Fruit fly (Drosophila melanogaster): ENCODE results near the gene CG42654.

The CG42654 gene

dm6 chr3L:19991714-19992231 lies 37.4 kb upstream of the CG42654 start, which contains the start of the genes CG7646 and Nca (continued):
- TF ChIP-seq CG13775 (GFP tag; optimal IDR thresholded peaks at IDR 0.05), result no peak
- no peak for TF ChIP-seq CG16815 (GFP tag; optimal IDR thresholded peaks at IDR 0.05)
- TF ChIP-seq hth (optimal IDR thresholded peaks at IDR 0.05), result no peak
- no peak for TF ChIP-seq lmd (GFP tag; IDR thresholded peaks at IDR 0.05)
- TF ChIP-seq CG3065 (GFP tag; optimal IDR thresholded peaks at IDR 0.05), result no peak
- no peak for TF ChIP-seq ssp (GFP tag; IDR thresholded peaks at IDR 0.05)
- TF ChIP-seq Dbx (GFP tag; IDR thresholded peaks at IDR 0.05), result no peak
- TF ChIP-seq CG30403 (GFP tag; optimal IDR thresholded peaks at IDR 0.05), result no peak
- TF ChIP-seq CG8944 (GFP tag; optimal IDR thresholded peaks at IDR 0.05), result no peak
- TF ChIP-seq tap (tag; optimal IDR thresholded peaks at IDR 0.05), result no peak
- TF ChIP-seq CG3407 (GFP tag; optimal IDR thresholded peaks at IDR 0.05), result no peak
- no peak for TF ChIP-seq slp2 (GFP tag; optimal IDR thresholded peaks at IDR 0.05)
- no peak for TF ChIP-seq CG34376 (GFP tag; optimal IDR thresholded peaks at IDR 0.05)
- no peak for TF ChIP-seq Taf1 (GFP tag; IDR thresholded peaks at IDR 0.05)
- peak; percentile 87 for TF ChIP-seq CG2116 (GFP tag; optimal IDR thresholded peaks at IDR 0.05)
- TF ChIP-seq CG7786 (GFP tag; optimal IDR thresholded peaks at IDR 0.05), result no peak
- no peak for TF ChIP-seq Ada2b (GFP tag; IDR thresholded peaks at IDR 0.05)
- TF ChIP-seq so (GFP tag; IDR thresholded peaks at IDR 0.05), result no peak
- TF ChIP-seq CG16813 (GFP tag; IDR thresholded peaks at IDR 0.05; ENCODE audit: partially characterized antibody), result peak; percentile 91
- TF ChIP-seq CG13894 (tag; optimal IDR thresholded peaks at IDR 0.05), result no peak
- TF ChIP-seq MESR4 (GFP tag; optimal IDR thresholded peaks at IDR 0.05), result peak; percentile 89
- TF ChIP-seq CG18764 (GFP tag; optimal IDR thresholded peaks at IDR 0.05), result no peak
- TF ChIP-seq CG14710 (tag; optimal IDR thresholded peaks at IDR 0.05), result peak; percentile 46
- no peak for TF ChIP-seq Aef1 (GFP tag; IDR thresholded peaks at IDR 0.05)
- TF ChIP-seq pum (GFP tag; optimal IDR thresholded peaks at IDR 0.05), result no peak
- no peak for TF ChIP-seq CG18476 (GFP tag; optimal IDR thresholded peaks at IDR 0.05)
- TF ChIP-seq HLH3B (GFP tag; IDR thresholded peaks at IDR 0.05), result no peak
- no peak for TF ChIP-seq jing (GFP tag; optimal IDR thresholded peaks at IDR 0.05)
- peak; percentile 77 for TF ChIP-seq Elba2 (GFP tag; optimal IDR thresholded peaks at IDR 0.05)
- no peak for TF ChIP-seq gcm2 (GFP tag; optimal IDR thresholded peaks at IDR 0.05)
- TF ChIP-seq Fer3 (tag; optimal IDR thresholded peaks at IDR 0.05), result no peak
- no peak for TF ChIP-seq Bteb2 (GFP tag; optimal IDR thresholded peaks at IDR 0.05)
- TF ChIP-seq bigmax (GFP tag; optimal IDR thresholded peaks at IDR 0.05), result no peak
- TF ChIP-seq Mrtf (GFP tag; IDR thresholded peaks at IDR 0.05), result no peak
- TF ChIP-seq D19A (tag; optimal IDR thresholded peaks at IDR 0.05), result peak; percentile 13
- TF ChIP-seq CG11093 (GFP tag; IDR thresholded peaks at IDR 0.05), result no peak; the same call in 2 of the 3 replicates
- TF ChIP-seq row (GFP tag; IDR thresholded peaks at IDR 0.05), result peak; percentile 50; the same call in 1 of the 3 replicates
- TF ChIP-seq CG7357 (GFP tag; IDR thresholded peaks at IDR 0.05), result no peak
- no peak for TF ChIP-seq CG14965 (GFP tag; optimal IDR thresholded peaks at IDR 0.05; ENCODE audit: borderline replicate concordance)
- TF ChIP-seq CG10959 (GFP tag; IDR thresholded peaks at IDR 0.05), result no peak
- TF ChIP-seq mld (GFP tag; IDR thresholded peaks at IDR 0.05; ENCODE audit: partially characterized antibody), result peak; percentile 89
- TF ChIP-seq phol (tag; optimal IDR thresholded peaks at IDR 0.05), result peak; percentile 13
- no peak for TF ChIP-seq ci (GFP tag; IDR thresholded peaks at IDR 0.05)
- no peak for TF ChIP-seq mam (GFP tag; optimal IDR thresholded peaks at IDR 0.05)
- TF ChIP-seq bsh (GFP tag; optimal IDR thresholded peaks at IDR 0.05), result no peak
- no peak for TF ChIP-seq crol (GFP tag; IDR thresholded peaks at IDR 0.05)
- TF ChIP-seq pzg (GFP tag; optimal IDR thresholded peaks at IDR 0.05), result peak; percentile 67
- TF ChIP-seq CG17568 (GFP tag; optimal IDR thresholded peaks at IDR 0.05), result no peak
- TF ChIP-seq CrebB (tag; optimal IDR thresholded peaks at IDR 0.05), result peak; percentile 51
- no peak for TF ChIP-seq Vsx1 (GFP tag; optimal IDR thresholded peaks at IDR 0.05)
- TF ChIP-seq wek (GFP tag; optimal IDR thresholded peaks at IDR 0.05), result peak; percentile 75
- peak; percentile 47 for TF ChIP-seq CG8281 (tag; optimal IDR thresholded peaks at IDR 0.05)

Measured in whole organism, embryonic.